Worm (Caenorhabditis elegans): ENCODE results near the gene acox-3.

Gene acox-3

ce11 chrIV:6227974-6228373 is 20.3 kb downstream of the acox-3 start, which contains the start of gene C49A9.1:
Gene C49A9.1 (plus strand): TSS chrIV:6228190.
- TF ChIP-seq F22D6.2 (tag; optimal IDR thresholded peaks at IDR 0.05), result no peak
- TF ChIP-seq nhr-80 (tag; optimal IDR thresholded peaks at IDR 0.05), result peak; percentile 19

ce11 chrIV:6225143-6225542 is 23.1 kb downstream of the acox-3 start, which contains the start of gene C49A9.2:
Gene C49A9.2 (plus strand): TSS chrIV:6225443.
- TF ChIP-seq cebp-2 (GFP tag; IDR thresholded peaks at IDR 0.05) (no peak), nhr-80 (tag; optimal IDR thresholded peaks at IDR 0.05) (peak; percentile 38)

ce11 chrIV:6221878-6222277 is 26.4 kb downstream of the acox-3 start, which contains the start of gene C49A9.3:
Gene C49A9.3 (plus strand): TSS chrIV:6222089.
- TF ChIP-seq nhr-80 (tag; optimal IDR thresholded peaks at IDR 0.05), result peak; percentile 64
- TF ChIP-seq ceh-27 (GFP tag; optimal IDR thresholded peaks at IDR 0.05), result no peak

ce11 chrIV:6219429-6219828 is 28.9 kb downstream of the acox-3 start, which contains the start of gene C49A9.4:
Gene C49A9.4 (plus strand): TSS chrIV:6219693.
- TF ChIP-seq nhr-179 (tag; optimal IDR thresholded peaks at IDR 0.05), result no peak
- peak; percentile 58 for TF ChIP-seq nhr-80 (tag; optimal IDR thresholded peaks at IDR 0.05)
- no peak for TF ChIP-seq Y67H2A.10 (GFP tag; conservative IDR thresholded peaks at IDR 0.05)
- TF ChIP-seq ceh-58 (GFP tag; IDR thresholded peaks at IDR 0.05), result no peak

ce11 chrIV:6217503-6217902 is 30.8 kb downstream of the acox-3 start:
- TF ChIP-seq unc-62 (GFP tag; optimal IDR thresholded peaks at IDR 0.05) (no peak), F49E8.2 (tag; optimal IDR thresholded peaks at IDR 0.05; ENCODE audit: insufficient read depth) (no peak), tlf-1 (GFP tag; optimal IDR thresholded peaks at IDR 0.05) (no peak), snpc-1.3 (tag; optimal IDR thresholded peaks at IDR 0.05; ENCODE audit: insufficient read depth) (no peak), him-1 (tag; optimal IDR thresholded peaks at IDR 0.05) (no peak), atf-7 (tag; optimal IDR thresholded peaks at IDR 0.05) (no peak)

ce11 chrIV:6217066-6217465 is 31.2 kb downstream of the acox-3 start, which contains the start of gene C49A9.9:
Gene C49A9.9 (plus strand): TSS chrIV:6217372.
- TF ChIP-seq lin-26 (GFP tag; IDR thresholded peaks at IDR 0.05), result no peak
- TF ChIP-seq nhr-80 (tag; optimal IDR thresholded peaks at IDR 0.05), result peak; percentile 40
- TF ChIP-seq mes-4 (tag; optimal IDR thresholded peaks at IDR 0.05), result no peak
- no peak for TF ChIP-seq Y53G8AR.9 (GFP tag; conservative IDR thresholded peaks at IDR 0.05)
- no peak for TF ChIP-seq bed-1 (GFP tag; IDR thresholded peaks at IDR 0.05)
- no peak for TF ChIP-seq ztf-26 (tag; optimal IDR thresholded peaks at IDR 0.05)

- no peak for TF ChIP-seq tbp1 (GFP tag; optimal IDR thresholded peaks at IDR 0.05)
- TF ChIP-seq snpc-4 (GFP tag; optimal IDR thresholded peaks at IDR 0.05), result no peak
- TF ChIP-seq snpc-4 (tag; optimal IDR thresholded peaks at IDR 0.05), result no peak
- TF ChIP-seq B0035.1 (tag; optimal IDR thresholded peaks at IDR 0.05), result no peak
- no peak for TF ChIP-seq dpff-1 (tag; optimal IDR thresholded peaks at IDR 0.05)
- TF ChIP-seq unc-62 (GFP tag; optimal IDR thresholded peaks at IDR 0.05), result no peak
- no peak for TF ChIP-seq snpc-1.3 (tag; optimal IDR thresholded peaks at IDR 0.05; ENCODE audit: insufficient read depth)
- no peak for TF ChIP-seq C06A6.2 (GFP tag; conservative IDR thresholded peaks at IDR 0.05)
- no peak for TF ChIP-seq lag-1 (GFP tag; IDR thresholded peaks at IDR 0.05)
- no peak for TF ChIP-seq xnd-1 (tag; optimal IDR thresholded peaks at IDR 0.05)
- TF ChIP-seq rec-8 (tag; optimal IDR thresholded peaks at IDR 0.05), result no peak
- no peak for TF ChIP-seq nfya-2 (GFP tag; IDR thresholded peaks at IDR 0.05)
- no peak for TF ChIP-seq ets-4 (GFP tag; optimal IDR thresholded peaks at IDR 0.05)
- no peak for TF ChIP-seq chd-7 (tag; optimal IDR thresholded peaks at IDR 0.05)
- TF ChIP-seq mel-28 (tag; optimal IDR thresholded peaks at IDR 0.05; ENCODE audit: borderline replicate concordance), result no peak
- TF ChIP-seq ztf-28 (GFP tag; IDR thresholded peaks at IDR 0.05), result no peak
- TF ChIP-seq ekl-4 (GFP tag; IDR thresholded peaks at IDR 0.05), result no peak
- no peak for TF ChIP-seq ztf-6 (GFP tag; IDR thresholded peaks at IDR 0.05)
- no peak for TF ChIP-seq madf-8 (GFP tag; conservative IDR thresholded peaks at IDR 0.05)
- TF ChIP-seq madf-6 (GFP tag; IDR thresholded peaks at IDR 0.05), result no peak
- TF ChIP-seq lir-1 (GFP tag; conservative IDR thresholded peaks at IDR 0.05), result no peak
Measured at ce11 chrIV:6213403-6213802, 34.9 kb downstream of the acox-3 start, which contains the start of gene C49A9.5. Gene C49A9.5 (plus strand): TSS chrIV:6213673.
